Worm (Caenorhabditis elegans): ENCODE data around the gene ZK563.7.
A peak's percentile ranks its signal among the peaks of the same experiment; 100 is the strongest.

Gene ZK563.7

DNA sequence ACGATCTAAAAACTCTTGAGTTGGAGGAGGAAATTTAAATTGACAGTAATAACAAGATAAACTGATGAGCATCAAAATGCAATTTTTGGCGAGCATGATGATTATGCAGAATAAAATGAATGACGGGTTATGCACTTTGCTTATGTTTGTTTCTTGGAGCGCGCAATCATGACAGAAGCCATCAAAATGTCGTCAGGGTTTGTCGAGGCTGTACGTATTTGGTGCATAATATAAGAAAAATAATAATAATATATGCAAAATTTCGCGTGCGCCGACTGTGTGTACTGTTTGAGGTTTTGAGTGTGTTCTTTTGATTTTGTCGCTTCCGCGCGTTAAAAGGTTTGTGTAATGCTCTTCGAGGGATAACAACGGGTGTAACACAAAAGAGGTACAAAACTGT, 30.0 kb upstream of the ZK563.7 start, which contains the start of gene nspg-4:
nspg-4 (minus strand) TSS at position 101 of the 400 bp plus-strand sequence.
- TF ChIP-seq B0310.2 (tag; optimal IDR thresholded peaks at IDR 0.05) (no peak), hmg-4 (GFP tag; optimal IDR thresholded peaks at IDR 0.05) (no peak)

ce11 chrX:3351526-3351925, 28.7 kb upstream of the ZK563.7 start, which contains the start of gene ZK816.1:
Gene ZK816.1, plus strand, starts transcription at chrX:3351712.
- no peak for TF ChIP-seq hmg-4 (GFP tag; optimal IDR thresholded peaks at IDR 0.05)
- no peak for TF ChIP-seq flt-1 (GFP tag; IDR thresholded peaks at IDR 0.05)
- TF ChIP-seq tbx-37 (GFP tag; conservative IDR thresholded peaks at IDR 0.05), result no peak
- TF ChIP-seq aly-1 (tag; optimal IDR thresholded peaks at IDR 0.05), result no peak
- no peak for TF ChIP-seq F13C5.2 (tag; optimal IDR thresholded peaks at IDR 0.05)
- no peak for TF ChIP-seq hnd-1 (tag; optimal IDR thresholded peaks at IDR 0.05)
- no peak for TF ChIP-seq sea-1 (GFP tag; conservative IDR thresholded peaks at IDR 0.05)
- TF ChIP-seq B0310.2 (tag; optimal IDR thresholded peaks at IDR 0.05), result no peak
- no peak for TF ChIP-seq tra-4 (tag; optimal IDR thresholded peaks at IDR 0.05)

- TF ChIP-seq hmbx-1 (tag; optimal IDR thresholded peaks at IDR 0.05), result no peak
- no peak for TF ChIP-seq pes-1 (GFP tag; IDR thresholded peaks at IDR 0.05)
- TF ChIP-seq tbx-37 (GFP tag; conservative IDR thresholded peaks at IDR 0.05), result no peak
- no peak for TF ChIP-seq F13C5.2 (tag; optimal IDR thresholded peaks at IDR 0.05)
- TF ChIP-seq aly-1 (tag; optimal IDR thresholded peaks at IDR 0.05), result no peak
- no peak for TF ChIP-seq ets-7 (tag; optimal IDR thresholded peaks at IDR 0.05)
- TF ChIP-seq tra-4 (tag; optimal IDR thresholded peaks at IDR 0.05), result no peak
- no peak for TF ChIP-seq ceh-13 (GFP tag; optimal IDR thresholded peaks at IDR 0.05)
- TF ChIP-seq B0310.2 (tag; optimal IDR thresholded peaks at IDR 0.05), result no peak
- TF ChIP-seq hnd-1 (tag; optimal IDR thresholded peaks at IDR 0.05), result no peak
- no peak for TF ChIP-seq hmg-4 (GFP tag; optimal IDR thresholded peaks at IDR 0.05)
- no peak for TF ChIP-seq ceh-36 (tag; optimal IDR thresholded peaks at IDR 0.05)
- no peak for TF ChIP-seq ama-1 (optimal IDR thresholded peaks at IDR 0.05)
- TF ChIP-seq sea-1 (GFP tag; conservative IDR thresholded peaks at IDR 0.05), result no peak
- TF ChIP-seq tbx-11 (GFP tag; IDR thresholded peaks at IDR 0.05), result no peak
- TF ChIP-seq scrt-1 (GFP tag; IDR thresholded peaks at IDR 0.05), result no peak
Observed at ce11 chrX:3362378-3362777, 17.9 kb upstream of the ZK563.7 start, which contains the start of gene dhs-26. Gene dhs-26, minus strand, starts transcription at chrX:3362493.

DNA sequence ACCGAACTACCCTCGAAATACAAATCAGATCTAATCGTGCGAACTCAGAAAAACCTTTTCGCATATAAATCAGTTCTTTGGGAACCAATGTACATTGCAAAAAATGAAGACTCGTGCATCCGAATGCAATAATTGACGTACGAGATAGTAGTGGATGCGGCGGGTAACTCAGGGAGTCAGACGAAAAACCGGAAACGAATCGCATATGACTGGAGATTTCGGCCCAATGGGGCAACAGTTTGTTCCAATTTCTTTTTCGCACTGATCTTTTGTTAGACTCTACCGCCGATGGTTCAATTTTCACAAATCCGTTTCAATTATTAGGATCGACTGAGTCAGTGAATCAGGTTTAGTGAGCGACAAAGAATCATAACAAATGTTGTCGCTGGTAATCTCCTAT, 13.5 kb upstream of the ZK563.7 start:
- TF ChIP-seq flt-1 (GFP tag; IDR thresholded peaks at IDR 0.05) (no peak), hnd-1 (tag; optimal IDR thresholded peaks at IDR 0.05) (no peak), ceh-36 (tag; optimal IDR thresholded peaks at IDR 0.05) (no peak), scrt-1 (GFP tag; IDR thresholded peaks at IDR 0.05) (no peak), hmg-4 (GFP tag; optimal IDR thresholded peaks at IDR 0.05) (no peak), ceh-13 (GFP tag; optimal IDR thresholded peaks at IDR 0.05) (no peak), F13C5.2 (tag; optimal IDR thresholded peaks at IDR 0.05) (no peak), pes-1 (GFP tag; IDR thresholded peaks at IDR 0.05) (no peak), hmbx-1 (tag; optimal IDR thresholded peaks at IDR 0.05) (no peak), ets-7 (tag; optimal IDR thresholded peaks at IDR 0.05) (no peak), tra-4 (tag; optimal IDR thresholded peaks at IDR 0.05) (no peak), ama-1 (optimal IDR thresholded peaks at IDR 0.05) (no peak), tbx-11 (GFP tag; IDR thresholded peaks at IDR 0.05) (no peak), B0310.2 (tag; optimal IDR thresholded peaks at IDR 0.05) (no peak)

ce11 chrX:3368659-3369058, 11.6 kb upstream of the ZK563.7 start, which contains the start of gene ZK563.2:
Gene ZK563.2, plus strand, starts transcription at chrX:3368959.
- TF ChIP-seq ceh-36 (tag; optimal IDR thresholded peaks at IDR 0.05) (no peak), scrt-1 (GFP tag; IDR thresholded peaks at IDR 0.05) (no peak), aly-1 (tag; optimal IDR thresholded peaks at IDR 0.05) (no peak), hmg-4 (GFP tag; optimal IDR thresholded peaks at IDR 0.05) (no peak), tbx-11 (GFP tag; IDR thresholded peaks at IDR 0.05) (no peak), B0310.2 (tag; optimal IDR thresholded peaks at IDR 0.05) (no peak), tra-4 (tag; optimal IDR thresholded peaks at IDR 0.05) (no peak), ets-7 (tag; optimal IDR thresholded peaks at IDR 0.05) (no peak), flt-1 (GFP tag; IDR thresholded peaks at IDR 0.05) (no peak), pes-1 (GFP tag; IDR thresholded peaks at IDR 0.05) (no peak), sea-1 (GFP tag; conservative IDR thresholded peaks at IDR 0.05) (no peak), hnd-1 (tag; optimal IDR thresholded peaks at IDR 0.05) (no peak), ama-1 (optimal IDR thresholded peaks at IDR 0.05) (no peak), ceh-13 (GFP tag; optimal IDR thresholded peaks at IDR 0.05) (no peak), hmbx-1 (tag; optimal IDR thresholded peaks at IDR 0.05) (no peak), tbx-37 (GFP tag; conservative IDR thresholded peaks at IDR 0.05) (no peak)

DNA sequence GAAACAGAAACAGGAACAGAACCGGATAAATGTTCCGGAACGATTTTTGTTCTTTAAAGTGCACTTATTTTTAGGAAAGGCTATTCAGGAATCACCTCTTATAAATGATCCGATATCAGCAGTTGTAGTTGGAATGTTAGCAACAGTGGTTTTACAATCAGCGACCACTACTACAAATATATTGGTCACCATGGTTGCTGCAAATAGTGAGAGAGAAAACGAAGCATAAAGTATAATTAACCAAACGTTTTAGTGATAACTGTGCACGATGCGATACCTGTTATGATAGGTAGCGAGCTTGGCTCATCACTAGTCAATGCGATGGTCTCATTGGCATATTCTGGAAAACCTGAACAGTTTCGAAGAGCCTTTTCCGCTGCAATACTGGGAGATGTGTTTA, 10.8 kb upstream of the ZK563.7 start:
- TF ChIP-seq sea-1 (GFP tag; conservative IDR thresholded peaks at IDR 0.05), result no peak
- TF ChIP-seq ceh-36 (tag; optimal IDR thresholded peaks at IDR 0.05), result no peak
- TF ChIP-seq ets-7 (tag; optimal IDR thresholded peaks at IDR 0.05), result no peak
- no peak for TF ChIP-seq F13C5.2 (tag; optimal IDR thresholded peaks at IDR 0.05)
- TF ChIP-seq hmbx-1 (tag; optimal IDR thresholded peaks at IDR 0.05), result no peak
- TF ChIP-seq tra-4 (tag; optimal IDR thresholded peaks at IDR 0.05), result no peak
- no peak for TF ChIP-seq pes-1 (GFP tag; IDR thresholded peaks at IDR 0.05)
- TF ChIP-seq aly-1 (tag; optimal IDR thresholded peaks at IDR 0.05), result no peak
- TF ChIP-seq tbx-11 (GFP tag; IDR thresholded peaks at IDR 0.05), result no peak
- TF ChIP-seq B0310.2 (tag; optimal IDR thresholded peaks at IDR 0.05), result no peak
- no peak for TF ChIP-seq hnd-1 (tag; optimal IDR thresholded peaks at IDR 0.05)
- TF ChIP-seq tbx-37 (GFP tag; conservative IDR thresholded peaks at IDR 0.05), result no peak
- TF ChIP-seq ama-1 (optimal IDR thresholded peaks at IDR 0.05), result no peak
- no peak for TF ChIP-seq scrt-1 (GFP tag; IDR thresholded peaks at IDR 0.05)
- TF ChIP-seq flt-1 (GFP tag; IDR thresholded peaks at IDR 0.05), result no peak
- TF ChIP-seq ceh-13 (GFP tag; optimal IDR thresholded peaks at IDR 0.05), result no peak
- no peak for TF ChIP-seq hmg-4 (GFP tag; optimal IDR thresholded peaks at IDR 0.05)

- peak; percentile 84 for TF ChIP-seq tbx-11 (GFP tag; IDR thresholded peaks at IDR 0.05)
- TF ChIP-seq hmbx-1 (tag; optimal IDR thresholded peaks at IDR 0.05), result peak; percentile 62
- TF ChIP-seq ceh-13 (GFP tag; optimal IDR thresholded peaks at IDR 0.05), result peak; percentile 81
- no peak for TF ChIP-seq ama-1 (optimal IDR thresholded peaks at IDR 0.05)
- TF ChIP-seq ets-7 (tag; optimal IDR thresholded peaks at IDR 0.05), result peak; percentile 36
- peak; percentile 88 for TF ChIP-seq hmg-4 (GFP tag; optimal IDR thresholded peaks at IDR 0.05)
- peak; percentile 71 for TF ChIP-seq tra-4 (tag; optimal IDR thresholded peaks at IDR 0.05)
- TF ChIP-seq hnd-1 (tag; optimal IDR thresholded peaks at IDR 0.05), result peak; percentile 71
- peak; percentile 77 for TF ChIP-seq ceh-36 (tag; optimal IDR thresholded peaks at IDR 0.05)
- peak; percentile 88 for TF ChIP-seq aly-1 (tag; optimal IDR thresholded peaks at IDR 0.05)
- peak; percentile 86 for TF ChIP-seq F13C5.2 (tag; optimal IDR thresholded peaks at IDR 0.05)
- TF ChIP-seq B0310.2 (tag; optimal IDR thresholded peaks at IDR 0.05), result peak; percentile 81
- TF ChIP-seq tbx-37 (GFP tag; conservative IDR thresholded peaks at IDR 0.05), result peak; percentile 90
- peak; percentile 95 for TF ChIP-seq pes-1 (GFP tag; IDR thresholded peaks at IDR 0.05)
- TF ChIP-seq sea-1 (GFP tag; conservative IDR thresholded peaks at IDR 0.05), result peak; percentile 92
- TF ChIP-seq scrt-1 (GFP tag; IDR thresholded peaks at IDR 0.05), result peak; percentile 93
- peak; percentile 94 for TF ChIP-seq flt-1 (GFP tag; IDR thresholded peaks at IDR 0.05)
Observed at ce11 chrX:3371264-3371663, 9.0 kb upstream of the ZK563.7 start.

Data from whole organism, early embryonic.